Fruit fly (Drosophila melanogaster) whole organism, embryonic: ENCODE data around the gene CG8526.

Experiments used
- Ada2b ChIP-seq: fragments of 200-800 bp; sonication (Bioruptor generic); IDR thresholded peaks from 2 replicates; pipeline ENCODE4 v1.3.6; 2022; ENCODE audit warnings: missing biosample characterization, missing genetic modification characterization
- Atf3 ChIP-seq: fragments of 200-800 bp; sonication (Bioruptor generic); optimal IDR thresholded peaks from 3 replicates; lab custom pipeline; 2016; ENCODE audit warnings: missing biosample characterization, missing genetic modification characterization
- CG10654 ChIP-seq: fragments of 200-800 bp; sonication (Bioruptor generic); optimal IDR thresholded peaks from 2 replicates; lab custom pipeline; 2016; ENCODE audit warnings: missing biosample characterization, missing genetic modification characterization
- CG10959 ChIP-seq: fragments of 200-800 bp; sonication (Bioruptor generic); IDR thresholded peaks from 2 replicates; pipeline ENCODE4 v1.3.6; 2022; ENCODE audit warnings: missing biosample characterization, missing genetic modification characterization
- CG11398 ChIP-seq: fragments of 200-800 bp; sonication (Bioruptor generic); optimal IDR thresholded peaks from 2 replicates; lab custom pipeline; 2016; ENCODE audit warnings: missing biosample characterization, missing genetic modification characterization
- CG11696 ChIP-seq: fragments of 200-800 bp; sonication (Bioruptor generic); IDR thresholded peaks from 2 replicates; pipeline ENCODE4 v1.3.6; 2022; ENCODE audit warnings: missing biosample characterization, missing genetic modification characterization
- CG14860 ChIP-seq: fragments of 200-800 bp; sonication (Bioruptor generic); IDR thresholded peaks from 3 replicates; pipeline ENCODE4 v1.3.6; 2022; ENCODE audit warnings: missing biosample characterization, missing genetic modification characterization; ENCODE audit not compliant: partially characterized antibody
- CG15269 ChIP-seq: fragments of 200-800 bp; sonication (Bioruptor generic); optimal IDR thresholded peaks from 2 replicates; lab custom pipeline; 2018; ENCODE audit warnings: missing biosample characterization, mild to moderate bottlenecking, missing genetic modification characterization, moderate library complexity
- CG1832 ChIP-seq: fragments of 200-800 bp; sonication (Bioruptor generic); optimal IDR thresholded peaks from 2 replicates; lab custom pipeline; 2017; ENCODE audit warnings: missing biosample characterization, mild to moderate bottlenecking, missing genetic modification characterization, inconsistent platforms
- CG2120 ChIP-seq: fragments of 200-800 bp; sonication (Bioruptor generic); optimal IDR thresholded peaks from 3 replicates; lab custom pipeline; 2016; ENCODE audit warnings: missing biosample characterization, missing genetic modification characterization
- CG2712 ChIP-seq: fragments of 200-800 bp; optimal IDR thresholded peaks from 3 replicates; lab custom pipeline; 2019; ENCODE audit warnings: missing biosample characterization, mild to moderate bottlenecking, missing genetic modification characterization, moderate library complexity
- CG32767 ChIP-seq: fragments of 200-800 bp; sonication (Bioruptor generic); IDR thresholded peaks from 2 replicates; pipeline ENCODE4 v1.3.6; 2022; ENCODE audit warnings: missing biosample characterization, missing genetic modification characterization
- CG4707 ChIP-seq: fragments of 200-800 bp; sonication (Bioruptor generic); optimal IDR thresholded peaks from 2 replicates; lab custom pipeline; 2018; ENCODE audit warnings: missing biosample characterization, mild to moderate bottlenecking, missing genetic modification characterization, moderate library complexity
- CG5245 ChIP-seq: fragments of 200-800 bp; sonication (Bioruptor generic); optimal IDR thresholded peaks from 3 replicates; lab custom pipeline; 2016; ENCODE audit warnings: missing biosample characterization, missing genetic modification characterization
- CG6272 ChIP-seq: fragments of 200-800 bp; sonication (Bioruptor generic); IDR thresholded peaks from 2 replicates; pipeline ENCODE4 v1.3.6; 2022; ENCODE audit warnings: missing biosample characterization, missing genetic modification characterization
- CG8089 ChIP-seq: fragments of 200-800 bp; sonication (Bioruptor generic); optimal IDR thresholded peaks from 3 replicates; lab custom pipeline; 2016; ENCODE audit warnings: missing biosample characterization, missing genetic modification characterization
- CG8290 ChIP-seq, 3 experiments: fragments of 200-800 bp; sonication (Bioruptor generic); optimal IDR thresholded peaks; 2 replicates each; lab custom pipeline; 2016 to 2019; ENCODE audit warnings: missing biosample characterization in 3 of 3, missing genetic modification characterization in 3 of 3, mild to moderate bottlenecking in 2 of 3, moderate library complexity in 1 of 3
- CG8944 ChIP-seq: fragments of 200-800 bp; sonication (Bioruptor generic); optimal IDR thresholded peaks from 3 replicates; lab custom pipeline; 2016; ENCODE audit warnings: missing biosample characterization, missing genetic modification characterization
- CrebB ChIP-seq: fragments of 200-800 bp; sonication (Bioruptor generic); optimal IDR thresholded peaks from 3 replicates; lab custom pipeline; 2018; ENCODE audit warnings: missing biosample characterization, mild to moderate bottlenecking, missing genetic modification characterization
- Dfd ChIP-seq, 2 experiments: fragments of >200 bp; optimal IDR thresholded peaks; 2 replicates each; lab custom pipeline; 2017; ENCODE audit warnings: missing biosample characterization in 2 of 2, missing genetic modification characterization in 2 of 2
- Eip74EF ChIP-seq, 2 experiments: fragments of 200-800 bp in 1 of 2; fragments of >200 bp in 1 of 2; sonication (Bioruptor generic) in 1 of 2; optimal IDR thresholded peaks; 2 replicates each; lab custom pipeline; 2017 to 2019; ENCODE audit warnings: missing biosample characterization in 2 of 2, missing genetic modification characterization in 2 of 2, mild to moderate bottlenecking in 1 of 2, moderate library complexity in 1 of 2
- Elba2 ChIP-seq: fragments of 200-800 bp; sonication (Bioruptor generic); optimal IDR thresholded peaks from 3 replicates; lab custom pipeline; 2016; ENCODE audit warnings: missing biosample characterization, missing genetic modification characterization
- HLH4C ChIP-seq: fragments of 200-800 bp; sonication (Bioruptor generic); IDR thresholded peaks from 3 replicates; pipeline ENCODE4 v1.3.6; 2022; ENCODE audit warnings: missing biosample characterization, missing genetic modification characterization; ENCODE audit not compliant: partially characterized antibody
- Hey ChIP-seq: fragments of 200-800 bp; sonication (Bioruptor generic); optimal IDR thresholded peaks from 3 replicates; lab custom pipeline; 2018; ENCODE audit warnings: missing biosample characterization, mild to moderate bottlenecking, missing genetic modification characterization
- HmgD ChIP-seq: fragments of 200-800 bp; sonication (Bioruptor generic); optimal IDR thresholded peaks from 3 replicates; lab custom pipeline; 2016; ENCODE audit warnings: missing biosample characterization, missing genetic modification characterization
- Hr51 ChIP-seq, 2 experiments: fragments of 200-800 bp; sonication (Bioruptor generic); optimal IDR thresholded peaks; 2 replicates in 1 of 2; 3 replicates in 1 of 2; lab custom pipeline; 2016 to 2018; ENCODE audit warnings: missing biosample characterization in 2 of 2, missing genetic modification characterization in 2 of 2, mild to moderate bottlenecking in 1 of 2, moderate library complexity in 1 of 2
- Lhr ChIP-seq: fragments of 200-800 bp; sonication (Bioruptor generic); optimal IDR thresholded peaks from 3 replicates; lab custom pipeline; 2017; ENCODE audit warnings: mild to moderate bottlenecking, missing biosample characterization, missing genetic modification reagents, missing genetic modification characterization
- Meics ChIP-seq: fragments of 200-800 bp; sonication (Bioruptor generic); optimal IDR thresholded peaks from 2 replicates; lab custom pipeline; 2017; ENCODE audit warnings: missing biosample characterization, mild to moderate bottlenecking, missing genetic modification characterization
- Myb ChIP-seq: fragments of 200-800 bp; sonication (Bioruptor generic); optimal IDR thresholded peaks from 2 replicates; lab custom pipeline; 2016; ENCODE audit warnings: missing biosample characterization, missing genetic modification characterization
- Nf-YC ChIP-seq: fragments of 200-800 bp; optimal IDR thresholded peaks from 3 replicates; lab custom pipeline; 2019; ENCODE audit warnings: missing biosample characterization, mild to moderate bottlenecking, missing genetic modification characterization, moderate library complexity
- Taf1 ChIP-seq: fragments of 200-800 bp; sonication (Bioruptor generic); IDR thresholded peaks from 2 replicates; pipeline ENCODE4 v1.3.6; 2022; ENCODE audit warnings: missing biosample characterization, missing genetic modification characterization
- ap ChIP-seq: fragments of 200-800 bp; sonication (Bioruptor generic); IDR thresholded peaks from 2 replicates; pipeline ENCODE4 v1.3.6; 2022; ENCODE audit warnings: missing biosample characterization, missing genetic modification characterization
- az2 ChIP-seq: fragments of 200-800 bp; sonication (Bioruptor generic); optimal IDR thresholded peaks from 3 replicates; lab custom pipeline; 2016; ENCODE audit warnings: missing biosample characterization, missing genetic modification characterization
- bowl ChIP-seq: fragments of 200-800 bp; sonication (Bioruptor generic); IDR thresholded peaks from 2 replicates; pipeline ENCODE4 v1.3.6; 2022; ENCODE audit warnings: missing biosample characterization, missing genetic modification characterization
- chinmo ChIP-seq: fragments of 200-800 bp; sonication (Bioruptor generic); IDR thresholded peaks from 4 replicates; pipeline ENCODE4 v1.3.6; 2022; ENCODE audit warnings: missing biosample characterization, missing genetic modification characterization; ENCODE audit not compliant: partially characterized antibody
- eve ChIP-seq, 2 experiments: fragments of >200 bp; optimal IDR thresholded peaks; 2 replicates each; lab custom pipeline; 2017; ENCODE audit warnings: missing biosample characterization in 2 of 2, missing genetic modification characterization in 2 of 2
- exex ChIP-seq: fragments of 200-800 bp; sonication (Bioruptor generic); optimal IDR thresholded peaks from 4 replicates; lab custom pipeline; 2018; ENCODE audit warnings: missing biosample characterization, mild to moderate bottlenecking, missing genetic modification characterization, moderate library complexity
- fd102C ChIP-seq: fragments of 200-800 bp; sonication (Bioruptor generic); optimal IDR thresholded peaks from 2 replicates; lab custom pipeline; 2018; ENCODE audit warnings: missing biosample characterization, mild to moderate bottlenecking, missing genetic modification characterization, moderate library complexity
- hbn ChIP-seq: fragments of 200-800 bp; sonication (Bioruptor generic); IDR thresholded peaks from 2 replicates; pipeline ENCODE4 v1.3.6; 2022; ENCODE audit warnings: missing biosample characterization, missing genetic modification characterization; ENCODE audit not compliant: partially characterized antibody
- jigr1 ChIP-seq: fragments of 200-800 bp; sonication (Bioruptor generic); IDR thresholded peaks from 3 replicates; pipeline ENCODE4 v1.3.6; 2022; ENCODE audit warnings: missing biosample characterization, missing genetic modification characterization
- jing ChIP-seq: fragments of 200-800 bp; sonication (Bioruptor generic); optimal IDR thresholded peaks from 2 replicates; lab custom pipeline; 2018; ENCODE audit warnings: missing biosample characterization, mild to moderate bottlenecking, missing genetic modification characterization
- kni ChIP-seq: fragments of 200-800 bp; sonication (Bioruptor generic); optimal IDR thresholded peaks from 3 replicates; lab custom pipeline; 2017; ENCODE audit warnings: mild to moderate bottlenecking, missing biosample characterization, missing genetic modification reagents, missing genetic modification characterization
- lilli ChIP-seq: fragments of 200-800 bp; sonication (Bioruptor generic); optimal IDR thresholded peaks from 3 replicates; lab custom pipeline; 2016; ENCODE audit warnings: missing biosample characterization, missing genetic modification characterization
- nerfin-2 ChIP-seq: fragments of 200-800 bp; sonication (Bioruptor generic); IDR thresholded peaks from 2 replicates; pipeline ENCODE4 v1.3.6; 2022; ENCODE audit warnings: missing biosample characterization, missing genetic modification characterization; ENCODE audit not compliant: partially characterized antibody
- pan ChIP-seq, 4 experiments: fragments of >200 bp in 3 of 4; fragments of 200-800 bp in 1 of 4; sonication (Bioruptor generic) in 1 of 4; optimal IDR thresholded peaks in 3 of 4; IDR thresholded peaks in 1 of 4; 2 replicates each; pipeline versions ENCODE4 v1.3.6 to Lab custom; 2017 to 2022; ENCODE audit warnings: missing biosample characterization in 2 of 4, missing genetic modification characterization in 2 of 4, mixed read lengths in 1 of 4
- sim ChIP-seq: fragments of 200-800 bp; sonication (Bioruptor generic); IDR thresholded peaks from 2 replicates; pipeline ENCODE4 v1.3.6; 2022; ENCODE audit warnings: missing biosample characterization, missing genetic modification characterization
- wdn ChIP-seq: fragments of 200-800 bp; sonication (Bioruptor generic); IDR thresholded peaks from 2 replicates; pipeline ENCODE4 v1.3.6; 2022; ENCODE audit warnings: missing biosample characterization, missing genetic modification characterization
- zfh2 ChIP-seq: fragments of 200-800 bp; sonication (Bioruptor generic); optimal IDR thresholded peaks from 2 replicates; lab custom pipeline; 2016; ENCODE audit warnings: missing biosample characterization, missing genetic modification characterization

Gene CG8526

DNA sequence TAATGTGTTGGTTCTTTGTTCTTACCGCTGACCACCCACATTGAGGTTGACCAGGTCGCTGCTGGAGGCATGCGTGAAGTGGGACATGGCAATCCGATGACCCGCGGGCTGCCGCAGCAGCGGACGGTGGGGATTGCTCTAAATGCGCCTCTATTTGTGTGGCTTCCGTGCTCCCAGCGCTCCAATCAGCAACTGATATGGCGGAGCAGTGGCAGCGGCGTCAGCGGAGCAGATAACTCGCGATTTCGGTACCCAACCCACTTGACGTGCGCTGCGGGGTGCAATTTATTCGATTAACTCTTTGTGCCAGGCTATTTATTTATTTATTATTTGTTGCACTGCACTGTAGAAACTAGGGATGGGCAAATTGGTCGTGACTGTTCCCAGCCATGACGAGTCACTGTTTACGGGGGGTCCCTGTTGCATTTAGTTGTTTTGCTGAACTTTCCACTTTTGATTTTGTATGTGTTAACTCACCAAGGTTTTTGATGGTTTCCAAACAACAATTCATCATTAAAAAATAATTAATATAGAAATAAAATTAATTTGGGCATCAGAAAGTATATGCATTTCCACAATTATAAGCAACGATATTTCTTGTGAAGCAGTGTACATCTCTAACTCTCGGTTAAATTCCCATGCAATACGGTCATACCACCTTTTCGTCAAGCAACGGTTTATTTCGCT lies at the start of gene CG8526, which contains the start of gene CG9467 (continued):
- TF ChIP-seq CG8290 (GFP tag; optimal IDR thresholded peaks at IDR 0.05; lab: Kevin White, UChicago), result peak; percentile 60
- TF ChIP-seq CG8290 (tag; optimal IDR thresholded peaks at IDR 0.05; lab: Kevin White, UChicago), result no peak
- TF ChIP-seq Atf3 (GFP tag; lab: Kevin White, UChicago), result no peak
- TF ChIP-seq Myb (GFP tag; lab: Kevin White, UChicago), result peak; percentile 84
- no peak for TF ChIP-seq jing (GFP tag; lab: Kevin White, UChicago)
- TF ChIP-seq CG14860 (GFP tag; lab: Robert Waterston, UW), result peak; percentile 72
- no peak for TF ChIP-seq nerfin-2 (GFP tag; lab: Robert Waterston, UW)
- no peak for TF ChIP-seq Elba2 (GFP tag; lab: Kevin White, UChicago)
- TF ChIP-seq Hr51 (GFP tag; optimal IDR thresholded peaks at IDR 0.05; lab: Kevin White, UChicago), result no peak
- peak; percentile 74 for TF ChIP-seq CG2120
- peak; percentile 57; the same call in 2 of the 3 replicates for TF ChIP-seq jigr1 (GFP tag; lab: Robert Waterston, UW)
- TF ChIP-seq CG10959 (GFP tag; lab: Robert Waterston, UW), result no peak
- peak; percentile 50 for TF ChIP-seq CG10654 (GFP tag; lab: Kevin White, UChicago)
- TF ChIP-seq az2 (GFP tag; lab: Kevin White, UChicago), result peak; percentile 23
- TF ChIP-seq CG11696 (GFP tag; lab: Robert Waterston, UW), result no peak
- TF ChIP-seq pan (optimal IDR thresholded peaks at IDR 0.05; lab: Kevin White, UChicago), result no peak
- peak in 1 of 2 experiments; percentile 34 for TF ChIP-seq pan (GFP tag; optimal IDR thresholded peaks at IDR 0.05 in 1 of 2, IDR thresholded peaks at IDR 0.05 in 1 of 2)
- no peak for TF ChIP-seq sim
- TF ChIP-seq CG8089 (GFP tag; lab: Kevin White, UChicago), result no peak
- no peak for TF ChIP-seq Eip74EF (GFP tag; optimal IDR thresholded peaks at IDR 0.05; lab: Kevin White, UChicago)
- TF ChIP-seq Dfd (GFP tag; optimal IDR thresholded peaks at IDR 0.05; lab: Kevin White, UChicago), result no peak
- TF ChIP-seq hbn (GFP tag; lab: Robert Waterston, UW), result peak; percentile 75
- TF ChIP-seq zfh2 (GFP tag; lab: Kevin White, UChicago), result peak; percentile 71
- no peak for TF ChIP-seq Hey (tag; lab: Kevin White, UChicago)
- no peak for TF ChIP-seq CG4707 (GFP tag; lab: Kevin White, UChicago)
- peak; percentile 68 for TF ChIP-seq CG6272 (GFP tag; lab: Robert Waterston, UW)
- no peak for TF ChIP-seq bowl
- TF ChIP-seq eve (GFP tag; optimal IDR thresholded peaks at IDR 0.05; lab: Kevin White, UChicago), result no peak
- TF ChIP-seq Nf-YC (tag; lab: Kevin White, UChicago), result peak; percentile 75
- peak; percentile 55 for TF ChIP-seq Meics (GFP tag; lab: Kevin White, UChicago)
- 0 out of 2 replicates have a peak, but pooled peaks have one; percentile 8 for TF ChIP-seq Ada2b (GFP tag; lab: Robert Waterston, UW)
- TF ChIP-seq CG15269, result no peak
- TF ChIP-seq HLH4C (GFP tag; lab: Robert Waterston, UW), result peak; percentile 71
- TF ChIP-seq kni (GFP tag; lab: Kevin White, UChicago), result no peak
- TF ChIP-seq CrebB (tag; lab: Kevin White, UChicago), result no peak
- peak; percentile 11; the same call in 1 of the 2 replicates for TF ChIP-seq wdn (GFP tag; lab: Robert Waterston, UW)
- TF ChIP-seq CG5245 (GFP tag; lab: Kevin White, UChicago), result peak; percentile 34
- no peak for TF ChIP-seq HmgD (GFP tag; lab: Kevin White, UChicago)
- no peak for TF ChIP-seq CG11398 (GFP tag; lab: Kevin White, UChicago)
- no peak for TF ChIP-seq exex (tag; lab: Kevin White, UChicago)
- TF ChIP-seq CG1832 (GFP tag; lab: Kevin White, UChicago), result no peak
- no peak for TF ChIP-seq ap (GFP tag; lab: Robert Waterston, UW)
- peak; percentile 80 for TF ChIP-seq CG2712 (tag; lab: Kevin White, UChicago)
- TF ChIP-seq Lhr (GFP tag; lab: Kevin White, UChicago), result peak; percentile 66
- TF ChIP-seq CG8944 (GFP tag; lab: Kevin White, UChicago), result peak; percentile 15
- TF ChIP-seq chinmo (GFP tag; lab: Robert Waterston, UW), result peak; percentile 79; the same call in 2 of the 4 replicates
- TF ChIP-seq fd102C (GFP tag; lab: Kevin White, UChicago), result no peak
- TF ChIP-seq Taf1 (GFP tag; lab: Robert Waterston, UW), result peak; percentile 21; the same call in 1 of the 2 replicates
- TF ChIP-seq CG32767, result peak; percentile 30; the same call in 1 of the 2 replicates
- peak; percentile 75 for TF ChIP-seq lilli
